Worm (Caenorhabditis elegans) whole organism, L3 larva: ENCODE data around the gene lig-1.

Experiments used
- ama-1 ChIP-seq: fragments of 150-350 bp; optimal IDR thresholded peaks from 2 replicates; lab custom pipeline; 2018
- egl-27 ChIP-seq: sonication (generic microtip); optimal IDR thresholded peaks from 4 replicates; lab custom pipeline; 2017; ENCODE audit warnings: missing biosample characterization, missing genetic modification reagents, missing genetic modification characterization
- elt-2 ChIP-seq: sonication (generic microtip); optimal IDR thresholded peaks from 2 replicates; lab custom pipeline; 2016; ENCODE audit warnings: missing genetic modification reagents, mild to moderate bottlenecking, missing genetic modification characterization, missing compliant biosample characterization
- fos-1 ChIP-seq: fragments of 150-350 bp; optimal IDR thresholded peaks from 2 replicates; lab custom pipeline; 2014; ENCODE audit warnings: missing biosample characterization, missing genetic modification characterization
- mdl-1 ChIP-seq: fragments of 150-350 bp; optimal IDR thresholded peaks from 2 replicates; lab custom pipeline; 2014; ENCODE audit warnings: missing biosample characterization, missing genetic modification characterization
- nhr-12 ChIP-seq: fragments of 150-350 bp; optimal IDR thresholded peaks from 2 replicates; lab custom pipeline; 2014; ENCODE audit warnings: missing biosample characterization, missing genetic modification characterization
- nhr-25 ChIP-seq: sonication (generic microtip); optimal IDR thresholded peaks from 2 replicates; lab custom pipeline; 2017; ENCODE audit warnings: missing biosample characterization, missing genetic modification characterization
- nhr-76 ChIP-seq: fragments of 150-350 bp; sonication (generic microtip); optimal IDR thresholded peaks from 5 replicates; lab custom pipeline; 2014; ENCODE audit warnings: missing biosample characterization, missing genetic modification characterization
- skn-1 ChIP-seq: fragments of 150-350 bp; optimal IDR thresholded peaks from 2 replicates; lab custom pipeline; 2014; ENCODE audit warnings: missing biosample characterization, missing genetic modification characterization
- ztf-11 ChIP-seq: fragments of 150-350 bp; optimal IDR thresholded peaks from 2 replicates; lab custom pipeline; 2014; ENCODE audit warnings: missing biosample characterization, missing genetic modification characterization

DNA sequence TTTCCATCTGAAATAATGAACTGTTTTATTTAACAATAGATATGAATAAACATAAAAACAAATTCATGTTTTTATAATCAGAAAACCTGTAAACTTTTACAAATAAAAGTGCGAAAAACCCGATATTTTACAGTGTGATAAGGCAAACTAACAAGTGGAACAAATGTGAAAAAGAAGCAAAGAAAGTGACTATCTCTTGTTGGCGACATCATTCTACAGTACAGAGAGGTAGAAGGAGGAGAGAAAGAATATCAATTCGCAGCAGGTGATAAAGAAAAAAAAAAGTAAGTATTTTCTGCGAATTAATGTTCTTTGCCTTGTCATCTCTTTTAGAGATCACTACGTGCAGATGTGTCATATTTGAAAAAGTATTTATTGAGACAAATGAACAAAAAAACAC, 45.9 kb downstream of the lig-1 start:
- TF ChIP-seq nhr-25 (peak; percentile 33), elt-2 (tag; lab: Kevin White, UChicago) (peak; percentile 72), ama-1 (lab: Kevin White, UChicago) (no peak), nhr-76 (tag; lab: Kevin White, UChicago) (no peak), skn-1 (tag; lab: Kevin White, UChicago) (no peak), egl-27 (tag; lab: Kevin White, UChicago) (no peak), fos-1 (tag; lab: Kevin White, UChicago) (no peak), mdl-1 (tag; lab: Kevin White, UChicago) (peak; percentile 33), ztf-11 (no peak), nhr-12 (tag; lab: Kevin White, UChicago) (no peak)
